Worm (Caenorhabditis elegans) whole organism, young adult: ENCODE measurements around the gene chil-27.

Source experiments
- Y53F4B.3 ChIP-seq: fragments of 200-800 bp; sonication (Bioruptor generic); IDR thresholded peaks from 2 replicates; pipeline ENCODE4 v1.3.6; 2022; ENCODE audit warnings: missing genetic modification reagents, missing genetic modification characterization, missing compliant biosample characterization
- Y56A3A.18 ChIP-seq: fragments of 200-800 bp; sonication (Bioruptor generic); IDR thresholded peaks from 2 replicates; pipeline ENCODE4 v1.3.6; 2022; ENCODE audit warnings: missing genetic modification reagents, missing genetic modification characterization, missing compliant biosample characterization
- ZK185.1 ChIP-seq: sonication (generic microtip); optimal IDR thresholded peaks from 2 replicates; lab custom pipeline; 2016; ENCODE audit warnings: mild to moderate bottlenecking, missing genetic modification characterization, missing compliant biosample characterization; ENCODE audit not compliant: poor library complexity, severe bottlenecking
- ama-1 ChIP-seq, 3 experiments: fragments of 150-350 bp in 1 of 3; sonication (generic microtip) in 2 of 3; optimal IDR thresholded peaks; 2 replicates each; lab custom pipeline; 2014 to 2018; ENCODE audit warnings: missing biosample characterization in 2 of 3, missing genetic modification characterization in 2 of 3, missing genetic modification reagents in 2 of 3
- dpff-1 ChIP-seq: sonication (generic microtip); optimal IDR thresholded peaks from 2 replicates; lab custom pipeline; 2017; ENCODE audit warnings: mild to moderate bottlenecking, missing genetic modification characterization, missing compliant biosample characterization
- hsf-1 ChIP-seq: fragments of 200-800 bp; sonication (Bioruptor generic); IDR thresholded peaks from 2 replicates; pipeline ENCODE4 v1.3.6; 2022; ENCODE audit warnings: missing genetic modification reagents, missing genetic modification characterization, missing compliant biosample characterization
- lin-35 ChIP-seq, 3 experiments: fragments of 150-350 bp in 2 of 3; sonication (generic microtip) in 1 of 3; optimal IDR thresholded peaks; 2 replicates each; lab custom pipeline; 2014 to 2018; ENCODE audit warnings: missing biosample characterization in 3 of 3, missing genetic modification characterization in 3 of 3, missing genetic modification reagents in 3 of 3
- mcd-1 ChIP-seq: fragments of 200-800 bp; sonication (Bioruptor generic); IDR thresholded peaks from 2 replicates; pipeline ENCODE4 v1.3.6; 2022; ENCODE audit warnings: missing genetic modification reagents, missing genetic modification characterization, missing compliant biosample characterization
- nfyb-1 ChIP-seq: fragments of 200-800 bp; sonication (Bioruptor generic); IDR thresholded peaks from 2 replicates; pipeline ENCODE4 v1.3.6; 2022; ENCODE audit warnings: missing genetic modification reagents, missing genetic modification characterization, missing compliant biosample characterization
- nhr-90 ChIP-seq: sonication (generic microtip); optimal IDR thresholded peaks from 2 replicates; lab custom pipeline; 2016; ENCODE audit warnings: missing genotype, mild to moderate bottlenecking, missing genetic modification characterization, missing compliant biosample characterization
- unc-130 ChIP-seq: sonication (generic microtip); optimal IDR thresholded peaks from 2 replicates; lab custom pipeline; 2016; ENCODE audit warnings: missing genetic modification reagents, missing genetic modification characterization, missing compliant biosample characterization
- unc-62 ChIP-seq: fragments of 150-350 bp; optimal IDR thresholded peaks from 2 replicates; lab custom pipeline; 2014; ENCODE audit warnings: missing biosample characterization, missing genetic modification reagents, missing genetic modification characterization

- TF ChIP-seq nhr-90 (no peak), ZK185.1 (tag; lab: Kevin White, UChicago) (no peak), lin-35 (GFP tag; optimal IDR thresholded peaks at IDR 0.05; lab: Kevin White, UChicago) (no peak), ama-1 (optimal IDR thresholded peaks at IDR 0.05; lab: Kevin White, UChicago) (no peak), ama-1 (GFP tag; optimal IDR thresholded peaks at IDR 0.05; lab: Kevin White, UChicago) (no peak), Y53F4B.3 (GFP tag; lab: Robert Waterston, UW) (no peak), dpff-1 (tag; lab: Kevin White, UChicago) (no peak), unc-62 (GFP tag; lab: Kevin White, UChicago) (no peak), unc-130 (GFP tag; lab: Kevin White, UChicago) (no peak), mcd-1 (no peak), hsf-1 (GFP tag; lab: Robert Waterston, UW) (no peak), Y56A3A.18 (GFP tag; lab: Robert Waterston, UW) (no peak), nfyb-1 (no peak)
Observed at ce11 chrII:9443522-9443921, 34.1 kb upstream of the chil-27 start, which contains the start of gene chil-15.
